Fruit fly (Drosophila melanogaster) Kc167 (cell line): ENCODE results near the gene CG34278.

Experiments
- Myc ChIP-seq: fragments of >200 bp; optimal IDR thresholded peaks from 2 replicates; lab custom pipeline; 2017; ENCODE audit warnings: missing external identifiers
- Sin3A ChIP-seq: fragments of >200 bp; optimal IDR thresholded peaks from 2 replicates; lab custom pipeline; 2018; ENCODE audit warnings: missing external identifiers
- h ChIP-seq: fragments of >200 bp; optimal IDR thresholded peaks from 3 replicates; lab custom pipeline; 2018; ENCODE audit warnings: missing external identifiers
- insv ChIP-seq: fragments of >200 bp; optimal IDR thresholded peaks from 3 replicates; lab custom pipeline; 2018; ENCODE audit warnings: missing external identifiers
- psq ChIP-seq: fragments of >200 bp; optimal IDR thresholded peaks from 2 replicates; lab custom pipeline; 2017; ENCODE audit warnings: missing external identifiers
- ttk ChIP-seq: sonication (Bioruptor generic); optimal IDR thresholded peaks from 2 replicates; lab custom pipeline; 2017; ENCODE audit warnings: missing external identifiers

Gene CG34278

dm6 chr3R:17108881-17109280 lies 11.4 kb upstream of the CG34278 start:
- no peak for TF ChIP-seq insv
- no peak for TF ChIP-seq h
- TF ChIP-seq ttk (lab: Kevin White, UChicago): no peak
- TF ChIP-seq psq: no peak
- no peak for TF ChIP-seq Sin3A (lab: Kevin White, UChicago)
- TF ChIP-seq Myc (lab: Kevin White, UChicago): no peak

- no peak for TF ChIP-seq Myc (lab: Kevin White, UChicago)
- TF ChIP-seq ttk (lab: Kevin White, UChicago): no peak
- no peak for TF ChIP-seq psq
- no peak for TF ChIP-seq Sin3A (lab: Kevin White, UChicago)
These were observed 9.2 kb upstream of the CG34278 start for dm6 chr3R:17110880-17111726.

- no peak for TF ChIP-seq ttk (lab: Kevin White, UChicago)
- no peak for TF ChIP-seq insv
- no peak for TF ChIP-seq Sin3A (lab: Kevin White, UChicago)
- TF ChIP-seq Myc (lab: Kevin White, UChicago): no peak
- no peak for TF ChIP-seq h
- no peak for TF ChIP-seq psq
These were observed 4.6 kb upstream of the CG34278 start for dm6 chr3R:17115668-17116067.

dm6 chr3R:17116231-17116630 lies 4.0 kb upstream of the CG34278 start:
- TF ChIP-seq Sin3A (lab: Kevin White, UChicago): no peak
- TF ChIP-seq insv: no peak
- TF ChIP-seq Myc (lab: Kevin White, UChicago): no peak
- no peak for TF ChIP-seq psq
- TF ChIP-seq h: no peak

dm6 chr3R:17117607-17118327 lies 2.5 kb upstream of the CG34278 start:
- TF ChIP-seq insv (no peak), ttk (lab: Kevin White, UChicago) (no peak), Sin3A (lab: Kevin White, UChicago) (no peak), Myc (lab: Kevin White, UChicago) (no peak), h (no peak), psq (no peak)

dm6 chr3R:17118917-17119378 lies 1.3 kb upstream of the CG34278 start:
- TF ChIP-seq insv: no peak
- TF ChIP-seq Sin3A (lab: Kevin White, UChicago): no peak
- no peak for TF ChIP-seq ttk (lab: Kevin White, UChicago)
- no peak for TF ChIP-seq psq
- TF ChIP-seq h: no peak
- no peak for TF ChIP-seq Myc (lab: Kevin White, UChicago)

dm6 chr3R:17121277-17121676 lies 1.0 kb downstream of the CG34278 start, which contains the start of gene CG42779:
CG42779 (plus strand) TSS chr3R:17121577.
- TF ChIP-seq h: no peak
- TF ChIP-seq Sin3A (lab: Kevin White, UChicago): no peak
- no peak for TF ChIP-seq Myc (lab: Kevin White, UChicago)
- TF ChIP-seq insv: no peak
- no peak for TF ChIP-seq psq
- no peak for TF ChIP-seq ttk (lab: Kevin White, UChicago)

dm6 chr3R:17122796-17123504 lies 2.7 kb downstream of the CG34278 start:
- TF ChIP-seq insv (no peak), psq (no peak), h (no peak), Sin3A (lab: Kevin White, UChicago) (no peak), Myc (lab: Kevin White, UChicago) (no peak), ttk (lab: Kevin White, UChicago) (no peak)

- TF ChIP-seq Myc (lab: Kevin White, UChicago) (no peak), psq (no peak), ttk (lab: Kevin White, UChicago) (no peak), insv (no peak), h (no peak), Sin3A (lab: Kevin White, UChicago) (no peak)
These were observed 3.9 kb downstream of the CG34278 start, which contains the start of gene CG45079 for dm6 chr3R:17124177-17124576. CG45079 (plus strand) TSS chr3R:17124477.

dm6 chr3R:17125339-17126044 lies 5.2 kb downstream of the CG34278 start, which contains the start of gene cher:
cher (minus strand) TSS chr3R:17125389.
- no peak for TF ChIP-seq h

- TF ChIP-seq psq: no peak
- no peak for TF ChIP-seq insv
- TF ChIP-seq Myc (lab: Kevin White, UChicago): no peak
- no peak for TF ChIP-seq h
- TF ChIP-seq Sin3A (lab: Kevin White, UChicago): no peak
- TF ChIP-seq ttk (lab: Kevin White, UChicago): no peak
These were observed 6.6 kb downstream of the CG34278 start, which contains the start of the genes CG17477 and CG31269 for dm6 chr3R:17126838-17127237. CG17477 (minus strand) TSS chr3R:17126938. CG31269 (plus strand) TSS chr3R:17127126.
